Fruit fly (Drosophila melanogaster) S2 (cell line): ENCODE data around the gene Hsc70-2.

ENCODE experiments used
- CG8478 ChIP-seq: fragments of >200 bp; optimal IDR thresholded peaks from 2 replicates; lab custom pipeline; 2018
- CTCF ChIP-seq, 2 experiments: fragments of >200 bp; optimal IDR thresholded peaks; 2 replicates each; lab custom pipeline; 2018

DNA sequence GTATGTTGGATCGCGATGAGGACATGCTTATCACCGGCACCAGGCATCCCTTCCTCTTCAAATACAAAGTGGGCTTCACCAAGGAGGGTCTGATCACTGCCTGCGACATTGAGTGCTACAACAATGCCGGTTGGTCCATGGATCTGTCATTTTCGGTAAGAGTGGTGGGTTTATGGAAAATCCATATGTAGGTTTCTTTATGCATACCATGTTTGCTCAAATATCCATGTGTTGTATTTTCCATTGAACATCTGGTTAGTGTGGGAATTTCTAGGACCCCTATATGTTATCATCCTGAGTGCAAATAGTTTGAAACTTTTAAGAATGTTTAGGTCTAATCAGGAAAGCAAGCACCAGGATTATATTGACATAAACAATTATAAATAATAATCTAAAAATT lies 8.5 kb upstream of the Hsc70-2 start:
- TF ChIP-seq CTCF (optimal IDR thresholded peaks at IDR 0.05; lab: Kevin White, UChicago), result no peak
- TF ChIP-seq CG8478 (lab: Kevin White, UChicago), result no peak
